Fruit fly (Drosophila melanogaster): ENCODE results near the gene waw.

waw gene

dm6 chrX:21362878-21363277 is at the start of gene waw, which contains the start of gene bbx:
Gene waw (plus strand): TSS chrX:21363028.
Gene bbx (plus strand): TSS chrX:21363028.
- no peak for TF ChIP-seq Myc (optimal IDR thresholded peaks at IDR 0.05)
- no peak for TF ChIP-seq ttk (optimal IDR thresholded peaks at IDR 0.05)
- no peak for TF ChIP-seq insv (optimal IDR thresholded peaks at IDR 0.05)
- TF ChIP-seq Sin3A (optimal IDR thresholded peaks at IDR 0.05), result no peak
- no peak for TF ChIP-seq h (optimal IDR thresholded peaks at IDR 0.05)
- TF ChIP-seq psq (optimal IDR thresholded peaks at IDR 0.05), result no peak

- TF ChIP-seq ttk (optimal IDR thresholded peaks at IDR 0.05) (no peak), h (optimal IDR thresholded peaks at IDR 0.05) (no peak), Myc (optimal IDR thresholded peaks at IDR 0.05) (no peak), Sin3A (optimal IDR thresholded peaks at IDR 0.05) (no peak)
Observed at dm6 chrX:21315852-21316251, 47.0 kb upstream of the waw start, which contains the start of gene Rpt6. Gene Rpt6 (plus strand): TSS chrX:21316052.

dm6 chrX:21317422-21317821 is 45.4 kb upstream of the waw start, which contains the start of gene CG1801:
Gene CG1801 (minus strand): TSS chrX:21317522.
- TF ChIP-seq Myc (optimal IDR thresholded peaks at IDR 0.05), result no peak
- TF ChIP-seq insv (optimal IDR thresholded peaks at IDR 0.05), result no peak
- TF ChIP-seq h (optimal IDR thresholded peaks at IDR 0.05), result no peak
- no peak for TF ChIP-seq Sin3A (optimal IDR thresholded peaks at IDR 0.05)

- TF ChIP-seq Sin3A (optimal IDR thresholded peaks at IDR 0.05) (no peak), h (optimal IDR thresholded peaks at IDR 0.05) (no peak)
Observed at dm6 chrX:21319202-21319772, 43.5 kb upstream of the waw start, which contains the start of the genes SLIRP1 and anox. Gene SLIRP1 (minus strand): TSS chrX:21319296. Gene anox (minus strand): TSS chrX:21319296.

- TF ChIP-seq psq (optimal IDR thresholded peaks at IDR 0.05) (no peak), h (optimal IDR thresholded peaks at IDR 0.05) (no peak), insv (optimal IDR thresholded peaks at IDR 0.05) (no peak), ttk (optimal IDR thresholded peaks at IDR 0.05) (no peak), Myc (optimal IDR thresholded peaks at IDR 0.05) (no peak), Sin3A (optimal IDR thresholded peaks at IDR 0.05) (no peak)
Observed at dm6 chrX:21322289-21322981, 40.4 kb upstream of the waw start.

- no peak for TF ChIP-seq insv (optimal IDR thresholded peaks at IDR 0.05)
- no peak for TF ChIP-seq Myc (optimal IDR thresholded peaks at IDR 0.05)
- TF ChIP-seq Sin3A (optimal IDR thresholded peaks at IDR 0.05), result no peak
- no peak for TF ChIP-seq ttk (optimal IDR thresholded peaks at IDR 0.05)
- TF ChIP-seq psq (optimal IDR thresholded peaks at IDR 0.05), result no peak
- TF ChIP-seq h (optimal IDR thresholded peaks at IDR 0.05), result no peak
Observed at dm6 chrX:21323171-21323695, 39.6 kb upstream of the waw start.

dm6 chrX:21323933-21324688 is 38.7 kb upstream of the waw start, which contains the start of the genes Dd and CG1486:
Gene Dd (minus strand): TSS chrX:21324009.
Gene CG1486 (plus strand): TSS chrX:21324046.
- TF ChIP-seq insv (optimal IDR thresholded peaks at IDR 0.05), result no peak
- TF ChIP-seq Myc (optimal IDR thresholded peaks at IDR 0.05), result no peak
- no peak for TF ChIP-seq psq (optimal IDR thresholded peaks at IDR 0.05)
- TF ChIP-seq Sin3A (optimal IDR thresholded peaks at IDR 0.05), result peak; percentile 13
- TF ChIP-seq h (optimal IDR thresholded peaks at IDR 0.05), result no peak
- no peak for TF ChIP-seq ttk (optimal IDR thresholded peaks at IDR 0.05)

- TF ChIP-seq insv (optimal IDR thresholded peaks at IDR 0.05) (no peak), Myc (optimal IDR thresholded peaks at IDR 0.05) (no peak), Sin3A (optimal IDR thresholded peaks at IDR 0.05) (no peak), ttk (optimal IDR thresholded peaks at IDR 0.05) (no peak), h (optimal IDR thresholded peaks at IDR 0.05) (no peak), psq (optimal IDR thresholded peaks at IDR 0.05) (no peak)
Observed at dm6 chrX:21333135-21333534, 29.7 kb upstream of the waw start.

- no peak for TF ChIP-seq ttk (optimal IDR thresholded peaks at IDR 0.05)
- TF ChIP-seq h (optimal IDR thresholded peaks at IDR 0.05), result no peak
- TF ChIP-seq Myc (optimal IDR thresholded peaks at IDR 0.05), result no peak
- TF ChIP-seq psq (optimal IDR thresholded peaks at IDR 0.05), result no peak
- TF ChIP-seq insv (optimal IDR thresholded peaks at IDR 0.05), result no peak
- no peak for TF ChIP-seq Sin3A (optimal IDR thresholded peaks at IDR 0.05)
Observed at dm6 chrX:21334522-21335104, 28.2 kb upstream of the waw start.

- TF ChIP-seq Myc (optimal IDR thresholded peaks at IDR 0.05) (no peak), insv (optimal IDR thresholded peaks at IDR 0.05) (no peak), Sin3A (optimal IDR thresholded peaks at IDR 0.05) (no peak), psq (optimal IDR thresholded peaks at IDR 0.05) (no peak), h (optimal IDR thresholded peaks at IDR 0.05) (no peak), ttk (optimal IDR thresholded peaks at IDR 0.05) (no peak)
Observed at dm6 chrX:21337057-21337456, 25.8 kb upstream of the waw start.

- TF ChIP-seq psq (optimal IDR thresholded peaks at IDR 0.05), result no peak
- no peak for TF ChIP-seq insv (optimal IDR thresholded peaks at IDR 0.05)
- no peak for TF ChIP-seq Sin3A (optimal IDR thresholded peaks at IDR 0.05)
- no peak for TF ChIP-seq Myc (optimal IDR thresholded peaks at IDR 0.05)
- TF ChIP-seq h (optimal IDR thresholded peaks at IDR 0.05), result no peak
- no peak for TF ChIP-seq ttk (optimal IDR thresholded peaks at IDR 0.05)
Observed at dm6 chrX:21338153-21338552, 24.7 kb upstream of the waw start.

All from Kc167 (cell line).